Worm (Caenorhabditis elegans) whole organism, early embryonic: ENCODE measurements around the gene F53A9.7.

Experiments
- B0310.2 ChIP-seq: sonication (generic microtip); optimal IDR thresholded peaks from 2 replicates; lab custom pipeline; 2016; ENCODE audit warnings: mild to moderate bottlenecking, missing genetic modification characterization, missing compliant biosample characterization
- F13C5.2 ChIP-seq: sonication (generic microtip); optimal IDR thresholded peaks from 2 replicates; lab custom pipeline; 2017; ENCODE audit warnings: mild to moderate bottlenecking, missing genetic modification characterization, inconsistent platforms, missing compliant biosample characterization
- aly-1 ChIP-seq: sonication (generic microtip); optimal IDR thresholded peaks from 2 replicates; lab custom pipeline; 2016; ENCODE audit warnings: missing genetic modification characterization, missing compliant biosample characterization
- ama-1 ChIP-seq: fragments of 150-350 bp; optimal IDR thresholded peaks from 2 replicates; lab custom pipeline; 2014
- ceh-13 ChIP-seq: fragments of 200-800 bp; sonication (Bioruptor generic); optimal IDR thresholded peaks from 2 replicates; lab custom pipeline; 2018; ENCODE audit warnings: mild to moderate bottlenecking, missing genetic modification characterization, missing compliant biosample characterization
- ceh-36 ChIP-seq: sonication (generic microtip); optimal IDR thresholded peaks from 2 replicates; lab custom pipeline; 2016; ENCODE audit warnings: missing genetic modification characterization, inconsistent platforms, missing compliant biosample characterization
- ets-7 ChIP-seq: sonication (generic microtip); optimal IDR thresholded peaks from 2 replicates; lab custom pipeline; 2016; ENCODE audit warnings: missing genotype, missing genetic modification characterization, missing compliant biosample characterization
- flt-1 ChIP-seq: fragments of 200-800 bp; sonication (Bioruptor generic); IDR thresholded peaks from 2 replicates; pipeline ENCODE4 v1.3.6; 2022; ENCODE audit warnings: missing genetic modification characterization, missing compliant biosample characterization
- hmbx-1 ChIP-seq: sonication (generic microtip); optimal IDR thresholded peaks from 2 replicates; lab custom pipeline; 2016; ENCODE audit warnings: mild to moderate bottlenecking, missing genetic modification characterization, missing compliant biosample characterization
- hmg-4 ChIP-seq: fragments of 200-800 bp; sonication (Bioruptor generic); optimal IDR thresholded peaks from 2 replicates; lab custom pipeline; 2018; ENCODE audit warnings: mild to moderate bottlenecking, missing genetic modification characterization, missing compliant biosample characterization
- hnd-1 ChIP-seq: sonication (generic microtip); optimal IDR thresholded peaks from 2 replicates; lab custom pipeline; 2016; ENCODE audit warnings: missing genetic modification characterization, missing compliant biosample characterization
- pes-1 ChIP-seq: fragments of 200-800 bp; sonication (Bioruptor generic); IDR thresholded peaks from 2 replicates; pipeline ENCODE4 v1.3.6; 2022; ENCODE audit warnings: missing genetic modification reagents, missing genetic modification characterization, missing compliant biosample characterization
- scrt-1 ChIP-seq: fragments of 200-800 bp; sonication (Bioruptor generic); IDR thresholded peaks from 2 replicates; pipeline ENCODE4 v1.3.6; 2022; ENCODE audit warnings: missing genetic modification characterization, missing compliant biosample characterization
- sea-1 ChIP-seq: fragments of 200-800 bp; sonication (Bioruptor generic); conservative IDR thresholded peaks from 2 replicates; pipeline ENCODE4 v1.3.6; 2022; ENCODE audit warnings: missing genetic modification characterization, missing compliant biosample characterization
- tbx-11 ChIP-seq: fragments of 200-800 bp; sonication (Bioruptor generic); IDR thresholded peaks from 2 replicates; pipeline ENCODE4 v1.3.6; 2022; ENCODE audit warnings: missing genetic modification characterization, missing compliant biosample characterization
- tbx-37 ChIP-seq: fragments of 200-800 bp; sonication (Bioruptor generic); conservative IDR thresholded peaks from 2 replicates; pipeline ENCODE4 v1.3.6; 2022; ENCODE audit warnings: missing genetic modification reagents, missing genetic modification characterization, missing compliant biosample characterization
- tra-4 ChIP-seq: sonication (generic microtip); optimal IDR thresholded peaks from 2 replicates; lab custom pipeline; 2017; ENCODE audit warnings: missing genetic modification characterization, missing compliant biosample characterization

Gene F53A9.7

ce11 chrX:8716822-8717221 is at the start of gene F53A9.7:
TSS of gene F53A9.7 (minus strand) at chrX:8716922.
- TF ChIP-seq F13C5.2 (tag; lab: Kevin White, UChicago) = no peak
- TF ChIP-seq aly-1 (tag; lab: Kevin White, UChicago) = no peak
- TF ChIP-seq hmbx-1 (tag; lab: Kevin White, UChicago) = no peak
- TF ChIP-seq sea-1 = no peak
- TF ChIP-seq ama-1 (lab: Kevin White, UChicago) = no peak
- TF ChIP-seq tra-4 = no peak
- TF ChIP-seq pes-1 (GFP tag; lab: Robert Waterston, UW) = no peak
- no peak for TF ChIP-seq flt-1
- TF ChIP-seq scrt-1 (GFP tag; lab: Robert Waterston, UW) = no peak
- no peak for TF ChIP-seq ets-7 (tag; lab: Kevin White, UChicago)

- TF ChIP-seq ama-1 (lab: Kevin White, UChicago) (no peak), hnd-1 (tag; lab: Kevin White, UChicago) (no peak), tbx-37 (GFP tag; lab: Robert Waterston, UW) (no peak), hmbx-1 (tag; lab: Kevin White, UChicago) (no peak), hmg-4 (GFP tag; lab: Kevin White, UChicago) (no peak), pes-1 (GFP tag; lab: Robert Waterston, UW) (no peak), tra-4 (no peak)
These were observed 47.3 kb upstream of the F53A9.7 start for ce11 chrX:8764044-8764443.

- TF ChIP-seq hmbx-1 (tag; lab: Kevin White, UChicago) (no peak), scrt-1 (GFP tag; lab: Robert Waterston, UW) (no peak), aly-1 (tag; lab: Kevin White, UChicago) (no peak), F13C5.2 (tag; lab: Kevin White, UChicago) (no peak), hmg-4 (GFP tag; lab: Kevin White, UChicago) (no peak), hnd-1 (tag; lab: Kevin White, UChicago) (no peak), flt-1 (no peak), ceh-36 (tag; lab: Kevin White, UChicago) (no peak)
These were observed 46.9 kb upstream of the F53A9.7 start, which contains the start of gene zig-12 for ce11 chrX:8763607-8764006. TSS of gene zig-12 (plus strand) at chrX:8763907.

ce11 chrX:8762927-8763326 is 46.2 kb upstream of the F53A9.7 start:
- TF ChIP-seq tbx-11 = no peak
- no peak for TF ChIP-seq ceh-36 (tag; lab: Kevin White, UChicago)
- TF ChIP-seq sea-1 = no peak
- TF ChIP-seq tra-4 = no peak
- no peak for TF ChIP-seq ceh-13 (GFP tag; lab: Kevin White, UChicago)
- no peak for TF ChIP-seq B0310.2 (tag; lab: Kevin White, UChicago)
- no peak for TF ChIP-seq pes-1 (GFP tag; lab: Robert Waterston, UW)

- TF ChIP-seq hmbx-1 (tag; lab: Kevin White, UChicago) (no peak), ets-7 (tag; lab: Kevin White, UChicago) (no peak), tbx-11 (no peak), sea-1 (no peak), ama-1 (lab: Kevin White, UChicago) (no peak), B0310.2 (tag; lab: Kevin White, UChicago) (no peak), tbx-37 (GFP tag; lab: Robert Waterston, UW) (no peak), aly-1 (tag; lab: Kevin White, UChicago) (no peak), scrt-1 (GFP tag; lab: Robert Waterston, UW) (no peak), hmg-4 (GFP tag; lab: Kevin White, UChicago) (no peak), ceh-36 (tag; lab: Kevin White, UChicago) (no peak), pes-1 (GFP tag; lab: Robert Waterston, UW) (no peak)
These were observed 44.8 kb upstream of the F53A9.7 start, which contains the start of gene M02D8.5 for ce11 chrX:8761497-8761896. TSS of gene M02D8.5 (minus strand) at chrX:8761597.

- TF ChIP-seq ama-1 (lab: Kevin White, UChicago) (no peak), tbx-37 (GFP tag; lab: Robert Waterston, UW) (no peak), pes-1 (GFP tag; lab: Robert Waterston, UW) (no peak)
These were observed 44.3 kb upstream of the F53A9.7 start for ce11 chrX:8761060-8761459.

ce11 chrX:8755987-8756386 is 39.3 kb upstream of the F53A9.7 start:
- TF ChIP-seq ceh-13 (GFP tag; lab: Kevin White, UChicago) = no peak

ce11 chrX:8754285-8754795 is 37.6 kb upstream of the F53A9.7 start:
- TF ChIP-seq ama-1 (lab: Kevin White, UChicago) = no peak
- TF ChIP-seq aly-1 (tag; lab: Kevin White, UChicago) = no peak
- no peak for TF ChIP-seq pes-1 (GFP tag; lab: Robert Waterston, UW)
- no peak for TF ChIP-seq hmg-4 (GFP tag; lab: Kevin White, UChicago)
- TF ChIP-seq hnd-1 (tag; lab: Kevin White, UChicago) = no peak
- no peak for TF ChIP-seq sea-1
- no peak for TF ChIP-seq tbx-11
- TF ChIP-seq scrt-1 (GFP tag; lab: Robert Waterston, UW) = no peak
- TF ChIP-seq B0310.2 (tag; lab: Kevin White, UChicago) = no peak
- no peak for TF ChIP-seq ets-7 (tag; lab: Kevin White, UChicago)
- no peak for TF ChIP-seq tbx-37 (GFP tag; lab: Robert Waterston, UW)
- no peak for TF ChIP-seq ceh-13 (GFP tag; lab: Kevin White, UChicago)
- no peak for TF ChIP-seq tra-4
